Worm (Caenorhabditis elegans) whole organism, mixed stage, embryonic: ENCODE results near the gene unc-34.

Experiments used
- M03D4.4 ChIP-seq: sonication (generic microtip); optimal IDR thresholded peaks from 2 replicates; lab custom pipeline; 2017; ENCODE audit warnings: mild to moderate bottlenecking, missing genetic modification characterization, missing compliant biosample characterization
- bed-3 ChIP-seq: fragments of 200-800 bp; sonication (Bioruptor generic); optimal IDR thresholded peaks from 3 replicates; lab custom pipeline; 2018; ENCODE audit warnings: mild to moderate bottlenecking, missing genetic modification characterization, moderate library complexity, missing compliant biosample characterization
- blmp-1 ChIP-seq: fragments of 150-350 bp; optimal IDR thresholded peaks from 2 replicates; lab custom pipeline; 2014; ENCODE audit warnings: missing biosample characterization, missing genetic modification characterization
- ceh-39 ChIP-seq: fragments of 150-350 bp; optimal IDR thresholded peaks from 2 replicates; lab custom pipeline; 2014; ENCODE audit warnings: missing biosample characterization, missing genetic modification characterization
- ceh-43 ChIP-seq: fragments of 200-800 bp; sonication (Bioruptor generic); optimal IDR thresholded peaks from 2 replicates; lab custom pipeline; 2018; ENCODE audit warnings: mild to moderate bottlenecking, missing genetic modification characterization, moderate library complexity, missing compliant biosample characterization
- ceh-83 ChIP-seq: fragments of 200-800 bp; sonication (Bioruptor generic); optimal IDR thresholded peaks from 2 replicates; lab custom pipeline; 2018; ENCODE audit warnings: mild to moderate bottlenecking, missing genetic modification characterization, missing compliant biosample characterization
- ces-1 ChIP-seq: fragments of 150-350 bp; optimal IDR thresholded peaks from 2 replicates; lab custom pipeline; 2014; ENCODE audit warnings: missing biosample characterization, missing genetic modification reagents, missing genetic modification characterization
- cnd-1 ChIP-seq: fragments of 200-800 bp; sonication (Bioruptor generic); optimal IDR thresholded peaks from 2 replicates; lab custom pipeline; 2018; ENCODE audit warnings: mild to moderate bottlenecking, missing genetic modification characterization, missing compliant biosample characterization
- drap-1 ChIP-seq: fragments of 200-800 bp; sonication (Bioruptor generic); optimal IDR thresholded peaks from 3 replicates; lab custom pipeline; 2018; ENCODE audit warnings: mild to moderate bottlenecking, missing genetic modification characterization, missing compliant biosample characterization
- elt-1 ChIP-seq: sonication (generic microtip); optimal IDR thresholded peaks from 2 replicates; lab custom pipeline; 2017; ENCODE audit warnings: missing genetic modification characterization, mild to moderate bottlenecking, missing compliant biosample characterization, antibody characterized with exemption, moderate library complexity, borderline replicate concordance; ENCODE audit not compliant: insufficient read depth
- elt-3 ChIP-seq: fragments of 150-350 bp; optimal IDR thresholded peaks from 2 replicates; lab custom pipeline; 2014; ENCODE audit warnings: missing biosample characterization, missing genetic modification characterization
- flh-1 ChIP-seq: fragments of 200-800 bp; sonication (Bioruptor generic); optimal IDR thresholded peaks from 2 replicates; lab custom pipeline; 2018; ENCODE audit warnings: mild to moderate bottlenecking, missing genetic modification characterization, moderate library complexity, missing compliant biosample characterization
- ham-2 ChIP-seq: fragments of 200-800 bp; sonication (Bioruptor generic); optimal IDR thresholded peaks from 2 replicates; lab custom pipeline; 2018; ENCODE audit warnings: mild to moderate bottlenecking, missing genetic modification characterization, missing compliant biosample characterization
- hlh-1 ChIP-seq: fragments of 150-350 bp; optimal IDR thresholded peaks from 2 replicates; lab custom pipeline; 2014; ENCODE audit warnings: missing biosample characterization, missing genetic modification reagents, missing genetic modification characterization
- lin-13 ChIP-seq: fragments of 150-350 bp; optimal IDR thresholded peaks from 2 replicates; lab custom pipeline; 2014; ENCODE audit warnings: missing biosample characterization, missing genetic modification characterization
- lin-32 ChIP-seq: fragments of 200-800 bp; sonication (Bioruptor generic); optimal IDR thresholded peaks from 2 replicates; lab custom pipeline; 2018; ENCODE audit warnings: mild to moderate bottlenecking, missing genetic modification characterization, missing compliant biosample characterization
- lsy-2 ChIP-seq: fragments of 150-350 bp; optimal IDR thresholded peaks from 2 replicates; lab custom pipeline; 2014; ENCODE audit warnings: missing biosample characterization, missing genetic modification characterization
- mab-5 ChIP-seq: fragments of 150-350 bp; optimal IDR thresholded peaks from 2 replicates; lab custom pipeline; 2014; ENCODE audit warnings: missing biosample characterization, missing genetic modification characterization
- mep-1 ChIP-seq: fragments of 150-350 bp; optimal IDR thresholded peaks from 2 replicates; lab custom pipeline; 2017; ENCODE audit warnings: missing biosample characterization, missing genetic modification reagents, missing genetic modification characterization, inconsistent platforms
- mls-2 ChIP-seq: sonication (generic microtip); optimal IDR thresholded peaks from 2 replicates; lab custom pipeline; 2016; ENCODE audit warnings: mild to moderate bottlenecking, missing genetic modification characterization, moderate library complexity, missing compliant biosample characterization
- nhr-12 ChIP-seq: fragments of 150-350 bp; optimal IDR thresholded peaks from 2 replicates; lab custom pipeline; 2014; ENCODE audit warnings: missing biosample characterization, missing genetic modification characterization
- nhr-2 ChIP-seq: fragments of 150-350 bp; optimal IDR thresholded peaks from 2 replicates; lab custom pipeline; 2014; ENCODE audit warnings: missing biosample characterization, missing genetic modification characterization
- nhr-237 ChIP-seq: fragments of 150-350 bp; optimal IDR thresholded peaks from 2 replicates; lab custom pipeline; 2014; ENCODE audit warnings: missing biosample characterization, missing genetic modification characterization
- nhr-28 ChIP-seq: fragments of 150-350 bp; optimal IDR thresholded peaks from 2 replicates; lab custom pipeline; 2014; ENCODE audit warnings: missing biosample characterization, missing genetic modification characterization
- nhr-76 ChIP-seq: sonication (generic microtip); optimal IDR thresholded peaks from 2 replicates; lab custom pipeline; 2017; ENCODE audit warnings: missing biosample characterization, missing genetic modification characterization
- pha-4 ChIP-seq: fragments of 150-350 bp; optimal IDR thresholded peaks from 2 replicates; lab custom pipeline; 2018; ENCODE audit warnings: missing biosample characterization, missing genetic modification reagents, missing genetic modification characterization
- sem-2 ChIP-seq: fragments of 200-800 bp; sonication (Bioruptor generic); optimal IDR thresholded peaks from 2 replicates; lab custom pipeline; 2018; ENCODE audit warnings: mild to moderate bottlenecking, missing genetic modification characterization, missing compliant biosample characterization
- snpc-4 ChIP-seq: fragments of 150-350 bp; optimal IDR thresholded peaks from 2 replicates; lab custom pipeline; 2014; ENCODE audit warnings: missing biosample characterization, missing genetic modification characterization
- sptf-1 ChIP-seq: sonication (generic microtip); optimal IDR thresholded peaks from 2 replicates; lab custom pipeline; 2017; ENCODE audit warnings: mild to moderate bottlenecking, missing genetic modification characterization, moderate library complexity, missing compliant biosample characterization
- tbx-8 ChIP-seq: fragments of 200-800 bp; sonication (Bioruptor generic); optimal IDR thresholded peaks from 2 replicates; lab custom pipeline; 2018; ENCODE audit warnings: mild to moderate bottlenecking, missing genetic modification characterization, moderate library complexity, missing compliant biosample characterization
- unc-120 ChIP-seq: sonication (generic microtip); optimal IDR thresholded peaks from 2 replicates; lab custom pipeline; 2017; ENCODE audit warnings: missing genetic modification characterization, missing compliant biosample characterization; ENCODE audit not compliant: poor library complexity, severe bottlenecking
- unc-39 ChIP-seq: fragments of 150-350 bp; optimal IDR thresholded peaks from 2 replicates; lab custom pipeline; 2014; ENCODE audit warnings: missing biosample characterization, missing genetic modification characterization
- unc-62 ChIP-seq: fragments of 150-350 bp; optimal IDR thresholded peaks from 2 replicates; lab custom pipeline; 2014; ENCODE audit warnings: missing biosample characterization, missing genetic modification reagents, missing genetic modification characterization
- zip-8 ChIP-seq: fragments of 150-350 bp; optimal IDR thresholded peaks from 2 replicates; lab custom pipeline; 2014; ENCODE audit warnings: missing biosample characterization, missing genetic modification characterization
- ztf-11 ChIP-seq: fragments of 150-350 bp; optimal IDR thresholded peaks from 2 replicates; lab custom pipeline; 2014; ENCODE audit warnings: missing biosample characterization, missing genetic modification characterization

unc-34 gene

DNA sequence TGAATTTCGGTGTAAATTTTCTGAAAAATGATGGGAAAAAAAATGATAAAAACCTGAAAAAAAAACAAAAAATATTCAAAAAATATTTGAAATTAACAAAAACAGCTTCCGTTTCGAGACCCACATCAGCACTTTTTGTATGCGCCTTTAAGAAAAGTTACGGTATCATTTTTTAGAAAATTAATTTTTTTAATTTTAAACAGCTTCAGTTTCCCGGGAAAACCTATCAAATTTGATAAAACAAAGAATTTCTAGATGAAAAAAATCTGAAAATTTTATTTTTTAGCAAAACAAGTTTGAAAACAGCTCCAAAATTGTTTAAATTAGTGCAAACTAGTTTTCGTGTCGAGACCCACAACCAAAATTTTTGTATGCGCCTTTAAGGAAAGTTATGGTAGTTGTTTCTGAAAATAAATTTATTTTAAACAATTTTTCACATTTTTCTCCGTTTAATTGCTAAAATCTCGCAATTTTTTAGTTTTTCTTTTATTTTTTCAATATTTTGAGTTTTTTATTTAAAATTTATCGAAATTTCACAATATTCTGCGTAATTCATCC lies 13.4 kb upstream of the unc-34 start:
- TF ChIP-seq bed-3 (GFP tag; lab: Kevin White, UChicago) (no peak), ceh-39 (no peak), zip-8 (no peak), hlh-1 (tag; lab: Kevin White, UChicago) (no peak), ham-2 (GFP tag; lab: Kevin White, UChicago) (no peak), nhr-237 (tag; lab: Kevin White, UChicago) (no peak), nhr-28 (tag; lab: Kevin White, UChicago) (no peak), nhr-2 (tag; lab: Kevin White, UChicago) (no peak)
- TF ChIP-seq, all 35 proteins: peak for 0

DNA sequence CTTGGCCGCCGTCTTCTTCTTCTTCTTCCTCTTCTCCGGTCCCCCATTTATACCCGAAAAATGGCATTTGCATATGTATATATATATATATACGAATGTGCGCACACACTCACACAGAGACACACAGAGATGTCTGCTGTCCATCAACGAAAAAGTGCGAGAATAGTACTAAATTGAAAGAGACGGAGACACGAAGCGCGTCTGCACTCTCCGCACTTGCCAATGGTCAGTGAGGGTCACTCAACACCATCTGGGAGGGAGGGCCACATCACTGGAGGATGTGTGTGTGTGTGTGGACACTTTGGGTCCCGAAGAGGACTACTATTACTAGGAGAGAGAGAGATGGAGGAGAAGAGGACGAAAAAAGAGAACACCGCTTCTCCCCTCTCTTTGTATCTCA lies 7.3 kb upstream of the unc-34 start:
- TF ChIP-seq unc-120 (peak; percentile 83), blmp-1 (tag; lab: Kevin White, UChicago) (no peak), cnd-1 (peak; percentile 74), nhr-12 (tag; lab: Kevin White, UChicago) (no peak), M03D4.4 (tag; lab: Kevin White, UChicago) (peak; percentile 30), lin-32 (peak; percentile 77), pha-4 (no peak), hlh-1 (tag; lab: Kevin White, UChicago) (peak; percentile 12), ces-1 (peak; percentile 85), nhr-76 (no peak), elt-3 (tag; lab: Kevin White, UChicago) (no peak), mab-5 (tag; lab: Kevin White, UChicago) (no peak), lin-13 (peak; percentile 9), ham-2 (GFP tag; lab: Kevin White, UChicago) (peak; percentile 7), nhr-2 (tag; lab: Kevin White, UChicago) (peak; percentile 32), ceh-43 (GFP tag; lab: Kevin White, UChicago) (no peak), sptf-1 (tag; lab: Kevin White, UChicago) (peak; percentile 65), snpc-4 (tag; lab: Kevin White, UChicago) (no peak), drap-1 (peak; percentile 50), elt-1 (tag; lab: Kevin White, UChicago) (no peak), ztf-11 (tag; lab: Kevin White, UChicago) (peak; percentile 23), ceh-39 (no peak), zip-8 (no peak), sem-2 (GFP tag; lab: Kevin White, UChicago) (no peak), mep-1 (peak; percentile 37), unc-62 (GFP tag; lab: Kevin White, UChicago) (peak; percentile 98), flh-1 (no peak), mls-2 (tag; lab: Kevin White, UChicago) (peak; percentile 66), nhr-237 (tag; lab: Kevin White, UChicago) (peak; percentile 33), bed-3 (GFP tag; lab: Kevin White, UChicago) (no peak), ceh-83 (GFP tag; lab: Kevin White, UChicago) (no peak), tbx-8 (GFP tag; lab: Kevin White, UChicago) (peak; percentile 42), nhr-28 (tag; lab: Kevin White, UChicago) (no peak), unc-39 (tag; lab: Kevin White, UChicago) (no peak), lsy-2 (peak; percentile 43)
- TF ChIP-seq, all 35 proteins: peak for 18

DNA sequence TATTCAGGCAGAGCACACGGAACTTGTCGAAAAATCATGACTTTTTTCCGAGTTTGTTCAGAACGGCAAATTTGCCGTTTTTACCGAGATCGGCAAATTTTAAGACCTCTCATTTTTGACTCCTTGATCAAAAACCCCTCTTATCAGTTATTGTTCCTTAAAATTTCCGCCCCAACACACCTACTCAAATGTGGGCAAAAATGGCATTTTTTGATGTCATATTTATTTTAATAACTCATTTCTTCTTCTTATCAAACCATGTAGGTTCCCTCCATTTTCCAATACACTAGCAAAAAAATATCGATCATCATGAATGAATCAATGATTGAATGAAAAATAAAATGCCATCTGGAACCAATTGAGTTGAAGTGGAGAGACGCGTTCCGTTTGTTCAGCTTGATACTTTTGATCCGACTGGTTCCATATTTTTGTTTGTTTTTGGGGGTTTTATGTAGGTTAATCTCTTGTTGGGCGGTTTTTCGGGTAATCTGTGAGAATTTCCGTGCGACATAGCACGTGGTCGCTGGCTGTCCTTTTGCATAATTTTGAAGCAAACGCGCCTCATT lies 5.9 kb upstream of the unc-34 start:
- no peak for TF ChIP-seq sem-2 (GFP tag; lab: Kevin White, UChicago)
- no peak for TF ChIP-seq pha-4
- TF ChIP-seq elt-3 (tag; lab: Kevin White, UChicago) = no peak
- no peak for TF ChIP-seq ztf-11 (tag; lab: Kevin White, UChicago)
- TF ChIP-seq tbx-8 (GFP tag; lab: Kevin White, UChicago) = no peak
- TF ChIP-seq mab-5 (tag; lab: Kevin White, UChicago) = no peak
- TF ChIP-seq nhr-2 (tag; lab: Kevin White, UChicago) = no peak
- no peak for TF ChIP-seq ceh-83 (GFP tag; lab: Kevin White, UChicago)
- TF ChIP-seq blmp-1 (tag; lab: Kevin White, UChicago) = no peak
- TF ChIP-seq hlh-1 (tag; lab: Kevin White, UChicago) = no peak
- TF ChIP-seq drap-1 = no peak
- no peak for TF ChIP-seq bed-3 (GFP tag; lab: Kevin White, UChicago)
- TF ChIP-seq nhr-28 (tag; lab: Kevin White, UChicago) = no peak
- TF ChIP-seq mls-2 (tag; lab: Kevin White, UChicago) = no peak
- no peak for TF ChIP-seq flh-1
- no peak for TF ChIP-seq ces-1
- TF ChIP-seq nhr-237 (tag; lab: Kevin White, UChicago) = no peak
- TF ChIP-seq nhr-12 (tag; lab: Kevin White, UChicago) = no peak
- no peak for TF ChIP-seq snpc-4 (tag; lab: Kevin White, UChicago)
- no peak for TF ChIP-seq ham-2 (GFP tag; lab: Kevin White, UChicago)
- TF ChIP-seq, all 35 proteins: peak for 0
